Worm (Caenorhabditis elegans): ENCODE measurements around the gene glb-30.
A peak's percentile ranks its signal among the peaks of the same experiment; 100 is the strongest.

glb-30 gene

DNA sequence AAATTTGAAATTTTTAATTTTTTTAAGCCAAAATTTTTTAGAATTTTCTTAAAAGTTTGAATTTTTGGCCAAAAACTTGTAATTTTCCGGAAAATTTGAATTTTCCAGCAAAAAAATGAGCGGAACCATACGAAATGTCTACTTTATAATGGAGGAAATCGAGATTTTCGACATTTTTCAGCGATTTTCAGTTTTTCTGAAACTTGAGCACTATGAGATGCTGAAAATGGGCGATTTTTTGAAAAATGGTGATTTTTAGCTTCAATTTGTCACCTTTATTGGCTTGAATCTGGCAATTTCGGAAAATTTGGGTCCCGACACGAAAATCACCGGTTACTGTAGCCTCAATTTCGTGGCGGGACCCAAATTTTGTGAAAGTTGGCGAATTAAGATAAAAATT, 41.9 kb downstream of the glb-30 start, which contains the start of gene Y22D7AL.4:
Y22D7AL.4 (plus strand) TSS at position 109 of the 400 bp plus-strand sequence.
- TF ChIP-seq lin-39 (tag; optimal IDR thresholded peaks at IDR 0.05) (no peak), mdt-29 (GFP tag; IDR thresholded peaks at IDR 0.05) (0 out of 2 replicates have a peak, but pooled peaks have one; percentile 27), nhr-28 (tag; optimal IDR thresholded peaks at IDR 0.05) (no peak), aha-1 (tag) (peak; percentile 2), sdz-12 (GFP tag; optimal IDR thresholded peaks at IDR 0.05) (peak; percentile 6), hlh-11 (tag; optimal IDR thresholded peaks at IDR 0.05) (peak; percentile 10)

DNA sequence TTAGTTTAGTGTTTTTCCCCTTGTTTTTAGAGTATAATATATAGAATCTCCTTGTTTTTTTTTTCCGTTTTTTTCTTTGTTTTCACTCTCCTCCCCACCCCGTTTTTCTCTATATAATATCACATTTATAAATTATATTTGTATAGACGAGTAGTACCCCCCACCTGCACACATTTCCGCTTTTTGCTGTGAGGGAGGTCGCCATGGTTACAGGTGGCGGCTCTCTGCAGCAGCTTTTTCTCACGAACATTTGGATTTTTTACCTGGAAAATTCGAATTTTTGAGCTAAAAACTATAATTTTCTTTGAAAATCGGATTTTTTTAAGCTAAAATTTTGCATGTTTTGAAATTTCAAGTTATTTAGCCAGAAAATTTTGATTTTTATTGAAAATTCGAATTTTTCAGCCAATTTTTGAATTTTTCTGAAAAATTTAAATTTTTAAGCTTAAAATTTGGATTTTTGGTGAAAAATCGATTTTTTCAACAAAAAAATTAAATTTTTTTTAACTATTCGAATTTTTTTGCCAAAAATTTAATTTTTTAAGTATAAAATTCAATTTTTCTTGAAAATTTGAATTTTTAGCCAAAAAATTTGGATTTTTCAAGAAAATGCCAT, 42.7 kb downstream of the glb-30 start:
- TF ChIP-seq php-3 (GFP tag; IDR thresholded peaks at IDR 0.05) (no peak), aha-1 (tag) (peak; percentile 33), zfp-2 (tag; optimal IDR thresholded peaks at IDR 0.05) (no peak), arid-1 (GFP tag; conservative IDR thresholded peaks at IDR 0.05) (peak; percentile 81), lin-1 (GFP tag; IDR thresholded peaks at IDR 0.05) (0 out of 2 replicates have a peak, but pooled peaks have one; percentile 40), ztf-11 (tag; optimal IDR thresholded peaks at IDR 0.05) (no peak), lin-38 (GFP tag; IDR thresholded peaks at IDR 0.05) (peak; percentile 46), snpc-1.2 (GFP tag; IDR thresholded peaks at IDR 0.05) (peak; percentile 56; the same call in 1 of the 2 replicates), F37D6.2 (tag; optimal IDR thresholded peaks at IDR 0.05) (no peak), nhr-111 (GFP tag; optimal IDR thresholded peaks at IDR 0.05) (peak; percentile 44), Y5F2A.4 (GFP tag; optimal IDR thresholded peaks at IDR 0.05) (peak; percentile 30), lir-3 (tag; optimal IDR thresholded peaks at IDR 0.05) (no peak), mep-1 (tag; optimal IDR thresholded peaks at IDR 0.05) (peak; percentile 28), vab-7 (GFP tag; IDR thresholded peaks at IDR 0.05) (peak; percentile 43; the same call in 1 of the 2 replicates), Y48G9A.11 (GFP tag; IDR thresholded peaks at IDR 0.05) (peak; percentile 63), dmd-6 (GFP tag; IDR thresholded peaks at IDR 0.05) (no peak), madf-9 (GFP tag; conservative IDR thresholded peaks at IDR 0.05) (0 out of 2 replicates have a peak, but pooled peaks have one; percentile 18), sdz-12 (GFP tag; optimal IDR thresholded peaks at IDR 0.05) (no peak), mdt-29 (GFP tag; IDR thresholded peaks at IDR 0.05) (0 out of 2 replicates have a peak, but pooled peaks have one; percentile 47), Y75B8A.6 (GFP tag; IDR thresholded peaks at IDR 0.05) (no peak), dmd-9 (GFP tag; IDR thresholded peaks at IDR 0.05) (0 out of 2 replicates have a peak, but pooled peaks have one; percentile 47), D1046.2 (GFP tag; IDR thresholded peaks at IDR 0.05) (peak; percentile 67; the same call in 1 of the 2 replicates), nhr-102 (tag; optimal IDR thresholded peaks at IDR 0.05) (peak; percentile 12), ctbp-1 (GFP tag; IDR thresholded peaks at IDR 0.05) (peak; percentile 73), mxl-3 (GFP tag; optimal IDR thresholded peaks at IDR 0.05) (no peak), fos-1 (tag; optimal IDR thresholded peaks at IDR 0.05) (no peak), pha-4 (GFP tag; IDR thresholded peaks at IDR 0.05) (peak; percentile 73), pha-4 (tag; optimal IDR thresholded peaks at IDR 0.05) (no peak), madf-5 (GFP tag; IDR thresholded peaks at IDR 0.05) (peak in 1 of 2 experiments; percentile 63; a peak in 1 of 4 replicates), unc-62 (GFP tag; optimal IDR thresholded peaks at IDR 0.05 in 1 of 2) (no peak), unc-62 (tag; optimal IDR thresholded peaks at IDR 0.05) (no peak), nhr-76 (tag; optimal IDR thresholded peaks at IDR 0.05) (no peak), ZK546.5 (tag; optimal IDR thresholded peaks at IDR 0.05) (no peak), spr-1 (tag; optimal IDR thresholded peaks at IDR 0.05) (no peak), lim-7 (GFP tag; IDR thresholded peaks at IDR 0.05) (peak; percentile 67; the same call in 1 of the 2 replicates), F44E2.7 (GFP tag; IDR thresholded peaks at IDR 0.05) (0 out of 2 replicates have a peak, but pooled peaks have one; percentile 15), ama-1 (optimal IDR thresholded peaks at IDR 0.05) (peak; percentile 47), Y105C5A.15 (GFP tag; IDR thresholded peaks at IDR 0.05) (0 out of 2 replicates have a peak, but pooled peaks have one; percentile 10), dmd-8 (GFP tag; IDR thresholded peaks at IDR 0.05) (0 out of 2 replicates have a peak, but pooled peaks have one; percentile 15), egl-43 (GFP tag; IDR thresholded peaks at IDR 0.05) (peak; percentile 83), unc-130 (GFP tag; optimal IDR thresholded peaks at IDR 0.05) (peak; percentile 51)

Measured in whole organism, L4 larva.